Worm (Caenorhabditis elegans) whole organism, L4 larva: ENCODE measurements around the gene ZC190.5.

Experiments used
- D1046.2 ChIP-seq: fragments of 200-800 bp; sonication (Bioruptor generic); IDR thresholded peaks from 2 replicates; pipeline ENCODE4 v1.3.6; 2022; ENCODE audit warnings: missing genetic modification characterization, missing compliant biosample characterization
- F10B5.3 ChIP-seq: sonication (generic microtip); optimal IDR thresholded peaks from 2 replicates; lab custom pipeline; 2016; ENCODE audit warnings: mild to moderate bottlenecking, missing genetic modification characterization, missing compliant biosample characterization
- F26F4.8 ChIP-seq: fragments of 200-800 bp; sonication (Bioruptor generic); conservative IDR thresholded peaks from 2 replicates; pipeline ENCODE4 v1.3.6; 2022; ENCODE audit warnings: missing genetic modification characterization, missing compliant biosample characterization
- F37D6.2 ChIP-seq: sonication (generic microtip); optimal IDR thresholded peaks from 2 replicates; lab custom pipeline; 2016; ENCODE audit warnings: mild to moderate bottlenecking, missing genetic modification characterization, missing compliant biosample characterization
- R02D3.7 ChIP-seq: fragments of 150-350 bp; sonication (generic microtip); optimal IDR thresholded peaks from 3 replicates; lab custom pipeline; 2014; ENCODE audit warnings: missing biosample characterization, missing genetic modification characterization
- T20F7.1 ChIP-seq: fragments of 200-800 bp; sonication (Bioruptor generic); optimal IDR thresholded peaks from 2 replicates; lab custom pipeline; 2018; ENCODE audit warnings: mild to moderate bottlenecking, missing genetic modification characterization, missing compliant biosample characterization
- T26A8.4 ChIP-seq: fragments of 200-800 bp; sonication (Bioruptor generic); IDR thresholded peaks from 2 replicates; pipeline ENCODE4 v1.3.6; 2022; ENCODE audit warnings: missing genetic modification characterization, missing compliant biosample characterization
- Y105C5A.15 ChIP-seq: fragments of 200-800 bp; sonication (Bioruptor generic); IDR thresholded peaks from 2 replicates; pipeline ENCODE4 v1.3.6; 2022; ENCODE audit warnings: missing genetic modification characterization, missing compliant biosample characterization
- Y5F2A.4 ChIP-seq: fragments of 200-800 bp; sonication (Bioruptor generic); optimal IDR thresholded peaks from 2 replicates; lab custom pipeline; 2018; ENCODE audit warnings: mild to moderate bottlenecking, missing genetic modification characterization, missing compliant biosample characterization
- ZK546.5 ChIP-seq, 2 experiments: sonication (generic microtip); optimal IDR thresholded peaks; 2 replicates each; lab custom pipeline; 2017; ENCODE audit warnings: missing biosample characterization in 2 of 2, missing genetic modification characterization in 2 of 2
- aha-1 ChIP-seq: fragments of 150-350 bp; peaks from one replicate; lab custom pipeline; 2014; ENCODE audit warnings: missing biosample characterization, missing genetic modification characterization
- attf-4 ChIP-seq: sonication (generic microtip); optimal IDR thresholded peaks from 3 replicates; lab custom pipeline; 2017; ENCODE audit warnings: missing biosample characterization, missing genetic modification characterization
- ceh-20 ChIP-seq: fragments of 200-800 bp; sonication (Bioruptor generic); IDR thresholded peaks from 2 replicates; pipeline ENCODE4 v1.3.6; 2022; ENCODE audit warnings: missing genetic modification reagents, missing genetic modification characterization, missing compliant biosample characterization
- ceh-62 ChIP-seq: sonication (generic microtip); optimal IDR thresholded peaks from 2 replicates; lab custom pipeline; 2017; ENCODE audit warnings: missing biosample characterization, missing genetic modification characterization
- ces-1 ChIP-seq: fragments of 150-350 bp; sonication (generic microtip); optimal IDR thresholded peaks from 4 replicates; lab custom pipeline; 2014; ENCODE audit warnings: missing biosample characterization, missing genetic modification reagents, missing genetic modification characterization
- cey-2 ChIP-seq: sonication (generic microtip); optimal IDR thresholded peaks from 3 replicates; lab custom pipeline; 2017; ENCODE audit warnings: missing genetic modification characterization, mild to moderate bottlenecking, missing compliant biosample characterization, antibody characterized with exemption, borderline replicate concordance; ENCODE audit not compliant: insufficient read depth
- daf-8 ChIP-seq: fragments of 200-800 bp; sonication (Bioruptor generic); IDR thresholded peaks from 2 replicates; pipeline ENCODE4 v1.3.6; 2022; ENCODE audit warnings: missing genetic modification characterization, missing compliant biosample characterization
- dmd-6 ChIP-seq: fragments of 200-800 bp; sonication (Bioruptor generic); IDR thresholded peaks from 2 replicates; pipeline ENCODE4 v1.3.6; 2022; ENCODE audit warnings: missing genetic modification reagents, missing genetic modification characterization, missing compliant biosample characterization
- dmd-9 ChIP-seq: fragments of 200-800 bp; sonication (Bioruptor generic); IDR thresholded peaks from 2 replicates; pipeline ENCODE4 v1.3.6; 2022; ENCODE audit warnings: missing genetic modification reagents, missing genetic modification characterization, missing compliant biosample characterization
- dpl-1 ChIP-seq: fragments of 150-350 bp; optimal IDR thresholded peaks from 2 replicates; lab custom pipeline; 2014; ENCODE audit warnings: missing biosample characterization, missing genetic modification reagents, missing genetic modification characterization
- duxl-1 ChIP-seq: sonication (generic microtip); optimal IDR thresholded peaks from 2 replicates; lab custom pipeline; 2016; ENCODE audit warnings: mild to moderate bottlenecking, missing genetic modification characterization, moderate library complexity, missing compliant biosample characterization; ENCODE audit not compliant: poor library complexity
- dve-1 ChIP-seq: sonication (generic microtip); optimal IDR thresholded peaks from 2 replicates; lab custom pipeline; 2017; ENCODE audit warnings: antibody characterized with exemption, mild to moderate bottlenecking, missing genetic modification characterization, missing compliant biosample characterization; ENCODE audit not compliant: insufficient read depth
- hlh-30 ChIP-seq: sonication (generic microtip); optimal IDR thresholded peaks from 2 replicates; lab custom pipeline; 2017; ENCODE audit warnings: antibody characterized with exemption, mild to moderate bottlenecking, missing genetic modification characterization, missing compliant biosample characterization; ENCODE audit not compliant: insufficient read depth
- hmg-1.1 ChIP-seq: fragments of 200-800 bp; sonication (Bioruptor generic); IDR thresholded peaks from 2 replicates; pipeline ENCODE4 v1.3.6; 2022; ENCODE audit warnings: missing genetic modification reagents, missing genetic modification characterization, missing compliant biosample characterization
- jun-1 ChIP-seq: fragments of 150-350 bp; optimal IDR thresholded peaks from 2 replicates; lab custom pipeline; 2014; ENCODE audit warnings: missing biosample characterization, missing genetic modification reagents, missing genetic modification characterization
- lin-1 ChIP-seq: fragments of 200-800 bp; sonication (Bioruptor generic); IDR thresholded peaks from 2 replicates; pipeline ENCODE4 v1.3.6; 2022; ENCODE audit warnings: missing genetic modification reagents, missing genetic modification characterization, missing compliant biosample characterization
- lin-29 ChIP-seq: fragments of 200-800 bp; sonication (Bioruptor generic); IDR thresholded peaks from 2 replicates; pipeline ENCODE4 v1.3.6; 2022; ENCODE audit warnings: missing genetic modification reagents, missing genetic modification characterization, missing compliant biosample characterization
- lsy-2 ChIP-seq, 2 experiments: fragments of 150-350 bp in 1 of 2; sonication (generic microtip) in 1 of 2; optimal IDR thresholded peaks; 2 replicates each; lab custom pipeline; 2014 to 2017; ENCODE audit warnings: missing biosample characterization in 2 of 2, missing genetic modification characterization in 2 of 2
- madf-5 ChIP-seq, 2 experiments: fragments of 200-800 bp; sonication (Bioruptor generic); IDR thresholded peaks; 2 replicates each; pipeline ENCODE4 v1.3.6; 2022; ENCODE audit warnings: missing compliant biosample characterization in 2 of 2, missing genetic modification characterization in 2 of 2
- mdl-1 ChIP-seq, 2 experiments: fragments of 150-350 bp in 1 of 2; sonication (generic microtip) in 1 of 2; optimal IDR thresholded peaks; 2 replicates each; lab custom pipeline; 2014 to 2017; ENCODE audit warnings: missing biosample characterization in 2 of 2, missing genetic modification characterization in 2 of 2
- mep-1 ChIP-seq: fragments of 150-350 bp; sonication (generic microtip); optimal IDR thresholded peaks from 3 replicates; lab custom pipeline; 2014; ENCODE audit warnings: missing biosample characterization, missing genetic modification characterization
- nhr-111 ChIP-seq: fragments of 200-800 bp; sonication (Bioruptor generic); optimal IDR thresholded peaks from 2 replicates; lab custom pipeline; 2018; ENCODE audit warnings: mild to moderate bottlenecking, missing genetic modification characterization, missing compliant biosample characterization
- nhr-25 ChIP-seq: sonication (generic microtip); optimal IDR thresholded peaks from 2 replicates; lab custom pipeline; 2017; ENCODE audit warnings: missing genetic modification characterization, mild to moderate bottlenecking, missing compliant biosample characterization, antibody characterized with exemption, moderate library complexity, borderline replicate concordance; ENCODE audit not compliant: insufficient read depth
- nhr-28 ChIP-seq: fragments of 150-350 bp; optimal IDR thresholded peaks from 2 replicates; lab custom pipeline; 2014; ENCODE audit warnings: missing biosample characterization, missing genetic modification characterization
- nhr-41 ChIP-seq: fragments of 200-800 bp; sonication (Bioruptor generic); IDR thresholded peaks from 2 replicates; pipeline ENCODE4 v1.3.6; 2022; ENCODE audit warnings: missing genetic modification reagents, missing genetic modification characterization, missing compliant biosample characterization
- nhr-48 ChIP-seq: sonication (generic microtip); optimal IDR thresholded peaks from 2 replicates; lab custom pipeline; 2016; ENCODE audit warnings: mild to moderate bottlenecking, missing genetic modification characterization, missing compliant biosample characterization
- nhr-77 ChIP-seq: fragments of 150-350 bp; optimal IDR thresholded peaks from 2 replicates; lab custom pipeline; 2014; ENCODE audit warnings: missing biosample characterization, missing genetic modification characterization
- pha-4 ChIP-seq, 2 experiments: fragments of 150-350 bp in 1 of 2; fragments of 200-800 bp in 1 of 2; sonication (Bioruptor generic) in 1 of 2; IDR thresholded peaks in 1 of 2; optimal IDR thresholded peaks in 1 of 2; 2 replicates each; pipeline versions ENCODE4 v1.3.6 to Lab custom; 2014 to 2022; ENCODE audit warnings: missing genetic modification characterization in 2 of 2, missing genetic modification reagents in 2 of 2, missing biosample characterization in 1 of 2, missing compliant biosample characterization in 1 of 2
- php-3 ChIP-seq: fragments of 200-800 bp; sonication (Bioruptor generic); IDR thresholded peaks from 2 replicates; pipeline ENCODE4 v1.3.6; 2022; ENCODE audit warnings: missing genetic modification reagents, missing genetic modification characterization, missing compliant biosample characterization
- sdz-12 ChIP-seq: fragments of 200-800 bp; sonication (Bioruptor generic); optimal IDR thresholded peaks from 2 replicates; lab custom pipeline; 2018; ENCODE audit warnings: mild to moderate bottlenecking, missing genetic modification characterization, missing compliant biosample characterization
- spr-3 ChIP-seq: fragments of 200-800 bp; sonication (Bioruptor generic); optimal IDR thresholded peaks from 2 replicates; lab custom pipeline; 2018; ENCODE audit warnings: mild to moderate bottlenecking, missing genetic modification characterization, missing compliant biosample characterization
- tra-1 ChIP-seq: fragments of 200-800 bp; sonication (Bioruptor generic); IDR thresholded peaks from 2 replicates; pipeline ENCODE4 v1.3.6; 2022; ENCODE audit warnings: missing genetic modification reagents, missing genetic modification characterization, missing compliant biosample characterization
- unc-130 ChIP-seq: sonication (generic microtip); optimal IDR thresholded peaks from 2 replicates; lab custom pipeline; 2016; ENCODE audit warnings: missing genetic modification reagents, missing genetic modification characterization, missing compliant biosample characterization
- zip-11 ChIP-seq: fragments of 200-800 bp; sonication (Bioruptor generic); IDR thresholded peaks from 2 replicates; pipeline ENCODE4 v1.3.6; 2022; ENCODE audit warnings: missing genetic modification characterization, missing compliant biosample characterization

Gene ZC190.5

DNA sequence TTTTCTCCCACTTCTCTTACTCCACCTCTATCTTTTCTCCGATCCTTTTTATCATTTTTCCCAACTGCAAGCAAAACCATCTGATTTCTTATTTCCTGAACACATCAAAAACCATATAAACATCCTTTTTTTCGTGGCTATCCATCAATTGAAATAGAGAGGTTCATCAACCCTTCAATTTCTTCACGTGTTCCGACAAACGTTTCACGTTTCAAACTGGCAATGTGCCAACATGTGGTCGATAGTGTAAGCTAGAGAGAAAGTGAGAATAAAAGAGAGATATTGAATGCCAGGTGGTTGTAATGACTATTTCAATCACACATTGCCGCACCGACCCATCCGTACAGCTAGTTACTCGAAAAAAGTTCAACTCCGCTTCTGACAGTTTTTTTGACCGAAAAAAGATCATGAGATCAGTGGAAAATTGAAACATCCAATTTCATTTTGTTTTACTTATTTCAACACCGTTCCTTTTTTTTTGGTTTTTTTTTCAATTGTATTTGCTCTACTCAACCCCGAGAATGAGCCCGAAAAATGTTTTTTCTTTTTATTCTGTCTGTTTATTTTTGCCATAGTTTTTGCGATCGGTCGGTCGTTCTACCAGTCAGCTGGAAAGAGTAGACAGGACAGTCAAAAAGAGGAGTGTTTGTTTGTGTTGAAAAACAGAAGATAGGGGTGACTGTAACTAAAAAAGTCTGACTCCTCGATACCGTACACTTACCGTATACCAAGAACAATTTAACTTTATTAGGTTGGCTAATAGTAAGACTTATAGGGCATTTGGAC is 14.6 kb downstream of the ZC190.5 start (continued):
- TF ChIP-seq Y105C5A.15 (no peak), madf-5 (GFP tag; IDR thresholded peaks at IDR 0.05; lab: Robert Waterston, UW) (no peak), ceh-62 (tag; lab: Kevin White, UChicago) (no peak), cey-2 (tag; lab: Kevin White, UChicago) (no peak), dmd-9 (GFP tag; lab: Robert Waterston, UW) (no peak), D1046.2 (no peak), attf-4 (no peak), pha-4 (GFP tag; IDR thresholded peaks at IDR 0.05; lab: Robert Waterston, UW) (no peak), pha-4 (tag; optimal IDR thresholded peaks at IDR 0.05; lab: Kevin White, UChicago) (peak; percentile 53), T26A8.4 (GFP tag; lab: Robert Waterston, UW) (no peak), nhr-77 (tag; lab: Kevin White, UChicago) (no peak), duxl-1 (tag; lab: Kevin White, UChicago) (no peak), sdz-12 (GFP tag; lab: Kevin White, UChicago) (no peak), dpl-1 (GFP tag; lab: Kevin White, UChicago) (no peak), nhr-111 (no peak), ceh-20 (GFP tag; lab: Robert Waterston, UW) (peak; percentile 57; the same call in 1 of the 2 replicates), hmg-1.1 (GFP tag; lab: Robert Waterston, UW) (no peak), lin-29 (no peak), ZK546.5 (tag; optimal IDR thresholded peaks at IDR 0.05; lab: Kevin White, UChicago) (no peak), jun-1 (tag; lab: Kevin White, UChicago) (no peak), F26F4.8 (GFP tag; lab: Robert Waterston, UW) (no peak), T20F7.1 (GFP tag; lab: Kevin White, UChicago) (no peak), ces-1 (no peak), zip-11 (GFP tag; lab: Robert Waterston, UW) (no peak), nhr-28 (tag; lab: Kevin White, UChicago) (peak; percentile 26), nhr-48 (tag; lab: Kevin White, UChicago) (peak; percentile 14), daf-8 (GFP tag; lab: Robert Waterston, UW) (no peak), mdl-1 (tag; optimal IDR thresholded peaks at IDR 0.05; lab: Kevin White, UChicago) (peak; percentile 21 to 65), aha-1 (tag; lab: Kevin White, UChicago) (peak; percentile 56), lin-1 (no peak), nhr-41 (GFP tag; lab: Robert Waterston, UW) (no peak), R02D3.7 (tag; lab: Kevin White, UChicago) (no peak), mep-1 (no peak), Y5F2A.4 (GFP tag; lab: Kevin White, UChicago) (no peak), lsy-2 (tag; optimal IDR thresholded peaks at IDR 0.05; lab: Kevin White, UChicago) (peak in 1 of 2 experiments; percentile 22), F37D6.2 (tag; lab: Kevin White, UChicago) (no peak), php-3 (GFP tag; lab: Robert Waterston, UW) (no peak)

ce11 chrV:8657911-8658310 is 15.5 kb downstream of the ZC190.5 start:
- TF ChIP-seq tra-1 (GFP tag; lab: Robert Waterston, UW): 0 out of 2 replicates have a peak, but pooled peaks have one; percentile 5
- TF ChIP-seq dve-1: peak; percentile 11
- TF ChIP-seq nhr-25 (tag; lab: Kevin White, UChicago): no peak
- no peak for TF ChIP-seq F10B5.3 (tag; lab: Kevin White, UChicago)
- TF ChIP-seq nhr-28 (tag; lab: Kevin White, UChicago): peak; percentile 7
- no peak for TF ChIP-seq hmg-1.1 (GFP tag; lab: Robert Waterston, UW)
- no peak for TF ChIP-seq unc-130 (GFP tag; lab: Kevin White, UChicago)
- TF ChIP-seq attf-4: no peak
- TF ChIP-seq dmd-6 (GFP tag; lab: Robert Waterston, UW): peak; percentile 34
- TF ChIP-seq duxl-1 (tag; lab: Kevin White, UChicago): no peak
- TF ChIP-seq spr-3: no peak
- TF ChIP-seq hlh-30 (tag; lab: Kevin White, UChicago): peak; percentile 57
- TF ChIP-seq F26F4.8 (GFP tag; lab: Robert Waterston, UW): no peak
